Worm (Caenorhabditis elegans) whole organism, early embryonic: Measurements from ENCODE around the gene T20F7.1.

ENCODE experiments used
- F13C5.2 ChIP-seq: sonication (generic microtip); optimal IDR thresholded peaks from 2 replicates; lab custom pipeline; 2017; ENCODE audit warnings: mild to moderate bottlenecking, missing genetic modification characterization, inconsistent platforms, missing compliant biosample characterization
- ama-1 ChIP-seq: fragments of 150-350 bp; optimal IDR thresholded peaks from 2 replicates; lab custom pipeline; 2014
- ceh-36 ChIP-seq: sonication (generic microtip); optimal IDR thresholded peaks from 2 replicates; lab custom pipeline; 2016; ENCODE audit warnings: missing genetic modification characterization, inconsistent platforms, missing compliant biosample characterization
- ets-7 ChIP-seq: sonication (generic microtip); optimal IDR thresholded peaks from 2 replicates; lab custom pipeline; 2016; ENCODE audit warnings: missing genotype, missing genetic modification characterization, missing compliant biosample characterization
- hmbx-1 ChIP-seq: sonication (generic microtip); optimal IDR thresholded peaks from 2 replicates; lab custom pipeline; 2016; ENCODE audit warnings: mild to moderate bottlenecking, missing genetic modification characterization, missing compliant biosample characterization
- hmg-4 ChIP-seq: fragments of 200-800 bp; sonication (Bioruptor generic); optimal IDR thresholded peaks from 2 replicates; lab custom pipeline; 2018; ENCODE audit warnings: mild to moderate bottlenecking, missing genetic modification characterization, missing compliant biosample characterization
- scrt-1 ChIP-seq: fragments of 200-800 bp; sonication (Bioruptor generic); IDR thresholded peaks from 2 replicates; pipeline ENCODE4 v1.3.6; 2022; ENCODE audit warnings: missing genetic modification characterization, missing compliant biosample characterization
- tbx-11 ChIP-seq: fragments of 200-800 bp; sonication (Bioruptor generic); IDR thresholded peaks from 2 replicates; pipeline ENCODE4 v1.3.6; 2022; ENCODE audit warnings: missing genetic modification characterization, missing compliant biosample characterization
- tra-4 ChIP-seq: sonication (generic microtip); optimal IDR thresholded peaks from 2 replicates; lab custom pipeline; 2017; ENCODE audit warnings: missing genetic modification characterization, missing compliant biosample characterization

DNA sequence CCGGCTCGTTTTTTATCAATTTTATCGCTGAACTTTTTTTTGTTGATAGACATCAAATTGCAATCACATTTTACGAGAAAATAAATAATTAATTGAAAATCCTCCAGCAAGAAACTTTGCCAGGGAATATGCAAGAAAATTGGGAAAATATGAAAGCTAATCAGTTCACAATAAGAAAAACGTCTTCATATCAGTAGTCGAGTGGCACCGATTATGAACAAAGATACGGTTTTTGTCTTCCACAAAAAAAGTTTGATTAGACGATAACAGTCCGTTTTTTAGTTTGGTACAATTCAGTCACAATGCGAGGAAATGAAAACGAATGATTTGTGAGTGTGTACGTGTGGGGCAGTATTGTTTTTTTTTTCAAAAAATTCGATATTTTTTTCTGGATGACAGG, 7.7 kb upstream of the T20F7.1 start:
- TF ChIP-seq hmbx-1 (no peak), tbx-11 (GFP tag; lab: Robert Waterston, UW) (no peak), tra-4 (no peak), ets-7 (tag; lab: Kevin White, UChicago) (no peak), F13C5.2 (tag; lab: Kevin White, UChicago) (no peak), ceh-36 (tag; lab: Kevin White, UChicago) (no peak), ama-1 (lab: Kevin White, UChicago) (no peak), scrt-1 (no peak), hmg-4 (no peak)
